Worm (Caenorhabditis elegans): ENCODE results near the gene ZK652.8.

ZK652.8 gene

DNA sequence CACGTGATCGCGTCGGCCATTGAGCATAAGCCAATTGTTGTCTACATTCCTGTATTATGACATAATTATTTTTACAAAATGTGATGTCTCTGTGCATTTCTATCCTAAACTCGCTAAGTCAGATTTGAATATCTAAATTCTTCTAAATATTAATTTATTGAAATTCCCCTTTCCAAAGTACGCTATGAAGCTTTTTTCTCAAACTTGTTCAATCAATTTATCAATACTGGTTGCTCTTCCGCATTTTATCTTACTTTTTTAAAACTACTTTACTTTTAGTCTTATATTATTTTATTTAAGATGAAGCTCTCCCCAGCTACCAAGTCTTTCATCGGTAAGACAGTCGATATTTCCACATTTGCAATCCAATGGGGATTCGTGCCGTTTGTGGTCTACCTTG lies 15.9 kb upstream of the ZK652.8 start, which contains the start of gene tomm-7:
TSS of gene tomm-7 (plus strand) at position 301 of the 400 bp plus-strand sequence.
- TF ChIP-seq unc-62 (GFP tag; optimal IDR thresholded peaks at IDR 0.05) = no peak

DNA sequence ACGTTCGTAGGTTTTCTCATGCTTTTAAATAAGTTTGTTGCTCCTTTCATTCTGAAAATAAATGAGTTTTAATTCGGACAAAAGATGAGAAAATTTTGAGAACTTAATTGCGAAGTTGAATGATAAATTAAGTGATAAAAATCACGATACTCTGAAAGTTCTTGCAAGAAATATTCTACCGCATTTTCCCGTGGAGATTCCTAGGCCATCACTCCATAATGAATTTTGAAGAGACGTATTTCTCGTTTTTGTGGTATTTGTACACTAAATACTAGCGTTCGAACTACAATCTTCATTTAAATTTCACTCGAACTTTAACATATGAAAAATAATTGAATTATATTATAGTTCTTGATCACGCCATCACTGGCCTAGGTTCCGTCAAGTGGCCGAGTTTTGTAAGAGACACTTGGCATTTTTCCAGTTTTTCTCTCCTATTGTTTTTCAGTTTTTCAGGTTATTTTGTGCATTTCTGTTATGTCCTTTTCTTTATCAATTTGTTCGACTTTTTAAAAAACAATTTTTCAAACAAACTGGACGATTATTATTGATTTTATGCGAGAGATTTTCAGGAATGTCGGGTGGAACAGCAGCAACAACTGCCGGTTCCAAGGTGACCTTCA lies 15.1 kb upstream of the ZK652.8 start, which contains the start of the genes coq-5 and ufm-1:
TSS of gene coq-5 (minus strand) at position 51 of the 623 bp plus-strand sequence.
TSS of gene ufm-1 (plus strand) at position 573 of the 623 bp plus-strand sequence.
- TF ChIP-seq unc-62 (GFP tag; optimal IDR thresholded peaks at IDR 0.05) = no peak

DNA sequence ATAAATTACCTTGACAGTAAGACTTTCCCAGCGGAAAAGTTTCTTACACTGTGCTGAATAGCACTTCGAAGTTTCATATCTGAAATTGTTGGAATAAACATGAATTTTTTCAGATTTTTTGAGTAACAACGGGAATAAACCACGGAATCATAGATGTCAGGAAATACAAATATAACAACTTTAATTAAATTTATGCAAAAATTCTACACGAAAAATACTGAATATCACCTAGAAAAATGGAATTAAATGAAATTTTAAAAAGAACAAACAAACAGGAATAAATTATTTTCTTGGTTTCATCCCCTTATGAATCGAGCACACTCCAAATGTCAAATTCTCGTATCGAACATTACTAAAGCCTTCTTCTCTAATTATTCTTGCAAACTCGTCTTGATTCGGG lies 13.7 kb upstream of the ZK652.8 start, which contains the start of gene tag-307:
TSS of gene tag-307 (minus strand) at position 101 of the 400 bp plus-strand sequence.
- no peak for TF ChIP-seq unc-62 (GFP tag; optimal IDR thresholded peaks at IDR 0.05)

DNA sequence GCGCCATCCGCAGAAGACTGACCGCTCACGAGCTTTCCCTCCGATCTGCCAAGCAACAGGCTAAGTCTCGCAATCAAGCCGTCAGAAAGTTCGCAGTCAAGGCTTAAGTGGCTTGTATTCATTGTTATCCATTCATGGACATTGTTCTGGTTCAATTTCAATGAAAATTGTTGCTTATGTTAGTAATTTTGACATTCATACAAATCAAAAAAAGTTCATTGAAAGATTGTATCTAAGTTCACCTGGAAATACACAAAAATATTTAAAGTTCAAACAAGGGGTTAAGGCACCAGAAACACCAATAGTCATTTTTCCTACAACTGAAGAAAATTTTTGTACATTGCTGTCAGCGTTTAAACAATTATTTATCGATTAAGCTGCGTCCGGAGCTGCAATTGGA lies 12.0 kb upstream of the ZK652.8 start:
- no peak for TF ChIP-seq unc-62 (GFP tag; optimal IDR thresholded peaks at IDR 0.05)

DNA sequence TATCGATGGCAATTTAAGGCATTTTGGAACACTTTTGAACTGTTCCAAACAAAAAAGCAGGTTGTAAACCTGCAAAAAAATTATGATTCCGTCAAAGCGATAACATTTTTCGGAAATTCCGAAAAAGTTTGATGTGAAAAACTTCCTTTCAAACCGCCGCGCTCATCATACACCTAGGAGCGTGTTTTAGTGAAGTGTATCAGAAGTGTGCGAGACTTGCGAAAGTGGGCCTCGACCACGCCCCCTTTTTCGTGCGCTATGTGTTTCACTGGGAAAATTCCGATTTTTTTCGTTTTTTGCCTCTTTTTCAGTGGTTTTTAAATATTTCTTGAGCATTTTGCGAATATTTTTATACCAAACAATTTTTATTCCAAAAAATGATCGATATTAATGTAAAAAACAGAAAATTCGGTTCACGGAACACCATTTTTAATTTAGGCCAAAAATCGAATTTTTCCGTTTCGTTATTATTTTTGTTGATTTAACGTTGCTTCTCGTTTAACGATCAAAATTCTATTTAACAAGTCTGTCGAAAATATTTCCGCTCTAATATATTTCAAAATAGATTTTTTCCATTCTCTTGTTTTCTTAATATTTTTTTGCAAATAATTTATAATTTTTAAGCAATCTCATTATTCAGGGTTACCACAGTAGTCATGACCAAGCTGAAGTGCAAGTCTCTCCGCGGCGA lies 11.2 kb upstream of the ZK652.8 start, which contains the start of gene rpl-35:
TSS of gene rpl-35 (plus strand) at position 641 of the 691 bp plus-strand sequence.
- peak; percentile 38 for TF ChIP-seq unc-62 (GFP tag; optimal IDR thresholded peaks at IDR 0.05)

DNA sequence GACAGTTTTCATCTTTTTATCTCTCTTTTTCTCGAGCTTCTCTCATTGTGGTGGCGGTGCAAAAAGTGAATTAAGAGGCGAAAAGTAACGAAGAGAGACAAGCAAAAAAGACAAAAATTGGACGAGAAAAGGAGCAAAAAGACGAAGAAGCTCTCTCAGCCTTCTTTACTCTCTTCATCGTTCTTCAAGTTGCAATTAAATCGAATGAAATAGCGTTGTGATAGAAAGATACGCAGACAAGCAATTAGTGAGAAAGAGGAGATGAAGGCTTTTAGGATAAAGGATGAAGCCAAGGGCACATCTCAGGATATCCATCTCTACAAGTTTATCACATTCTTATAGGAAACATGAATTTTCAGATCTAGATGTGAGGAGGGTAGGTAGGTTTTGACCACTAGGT lies 4.7 kb upstream of the ZK652.8 start:
- no peak for TF ChIP-seq unc-62 (GFP tag; optimal IDR thresholded peaks at IDR 0.05)

DNA sequence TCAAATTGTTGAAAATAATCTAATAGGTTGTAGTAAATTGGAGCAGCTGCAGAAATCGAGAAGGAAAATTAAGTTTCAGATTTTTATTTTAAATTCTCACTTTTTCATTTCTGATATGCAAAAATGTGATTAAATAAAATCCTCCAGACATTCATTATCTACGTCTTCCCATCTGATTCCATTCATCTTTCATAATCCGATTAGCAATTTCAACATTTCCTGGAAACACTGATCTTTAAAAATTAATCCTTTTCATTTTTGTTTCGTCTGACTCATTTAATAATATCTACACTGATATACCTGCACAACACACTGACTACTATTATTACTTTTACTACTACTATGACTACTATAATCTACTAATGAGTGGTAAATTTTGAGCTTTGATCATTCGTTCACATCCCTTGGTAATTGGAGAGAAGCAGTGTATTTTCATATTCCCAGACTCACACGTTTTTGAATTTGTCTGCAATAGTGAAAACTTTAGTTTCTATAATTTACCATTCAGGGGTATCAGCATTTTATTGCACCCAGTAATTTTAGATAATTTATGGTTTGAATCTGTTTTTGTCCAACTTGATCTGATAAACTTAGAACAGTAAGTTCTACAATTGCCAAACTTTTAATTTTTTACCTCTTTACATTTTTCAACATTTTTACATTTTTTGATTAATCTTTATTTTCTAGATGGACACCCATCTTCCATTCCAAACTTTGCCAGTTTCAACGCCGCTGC lies 4.4 kb downstream of the ZK652.8 start, which contains the start of gene ceh-23:
TSS of gene ceh-23 (plus strand) at position 686 of the 736 bp plus-strand sequence.
- no peak for TF ChIP-seq unc-62 (GFP tag; optimal IDR thresholded peaks at IDR 0.05)

DNA sequence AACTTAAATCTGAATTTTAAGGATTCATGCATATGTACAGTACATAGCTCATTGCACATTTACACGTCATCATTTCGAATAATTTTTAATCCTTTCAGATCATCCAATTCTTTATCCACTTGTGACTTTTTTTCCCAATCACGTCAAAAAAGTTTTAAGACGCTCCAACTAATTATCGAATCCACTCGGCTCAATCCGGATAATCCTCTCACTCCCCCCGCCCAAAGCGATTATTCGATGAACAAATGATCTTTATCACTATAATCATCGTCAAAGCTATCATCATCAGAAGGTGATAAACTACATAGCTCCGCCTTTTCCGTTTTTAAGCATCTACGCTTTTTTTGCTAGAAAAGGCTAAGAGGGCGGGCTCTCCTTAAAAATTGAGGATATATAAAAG lies 5.9 kb downstream of the ZK652.8 start:
- no peak for TF ChIP-seq unc-62 (GFP tag; optimal IDR thresholded peaks at IDR 0.05)

DNA sequence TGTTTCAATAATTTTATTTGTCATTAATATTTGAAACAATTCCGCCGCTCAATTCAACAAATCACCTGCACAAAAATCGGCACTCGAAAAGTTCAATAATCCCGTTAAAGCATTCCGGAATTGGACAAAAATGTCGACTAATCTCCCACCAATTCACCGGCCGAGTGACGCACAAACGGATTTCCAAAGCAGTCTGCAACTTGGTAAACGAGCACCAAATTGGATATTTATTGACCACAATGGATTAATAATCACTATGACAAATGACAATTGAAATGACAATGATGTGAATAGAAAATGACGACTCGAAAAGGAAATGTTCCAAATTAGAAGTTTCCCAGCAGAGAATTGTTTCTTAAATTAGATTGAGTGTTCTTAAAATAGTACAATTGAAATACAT lies 7.8 kb downstream of the ZK652.8 start:
- no peak for TF ChIP-seq unc-62 (GFP tag; optimal IDR thresholded peaks at IDR 0.05)

DNA sequence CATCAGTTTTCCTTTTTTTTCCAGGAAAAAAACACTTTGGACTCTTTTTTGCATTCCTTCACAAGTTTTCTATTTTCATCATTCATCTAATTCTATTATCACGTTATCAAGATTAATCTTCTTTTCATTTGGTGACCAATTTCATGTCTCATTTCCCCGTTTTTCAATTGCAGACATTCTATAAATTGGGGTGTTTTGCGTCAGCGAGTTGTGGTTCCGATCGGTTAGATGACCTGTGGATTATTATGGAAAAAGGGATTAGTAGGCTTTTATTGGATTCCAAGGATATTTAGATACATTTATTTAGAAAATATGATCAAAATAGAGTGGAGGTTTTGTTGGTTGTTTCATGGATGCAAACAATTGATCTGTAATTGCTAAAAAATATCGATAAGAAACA lies 8.6 kb downstream of the ZK652.8 start:
- no peak for TF ChIP-seq unc-62 (GFP tag; optimal IDR thresholded peaks at IDR 0.05)

DNA sequence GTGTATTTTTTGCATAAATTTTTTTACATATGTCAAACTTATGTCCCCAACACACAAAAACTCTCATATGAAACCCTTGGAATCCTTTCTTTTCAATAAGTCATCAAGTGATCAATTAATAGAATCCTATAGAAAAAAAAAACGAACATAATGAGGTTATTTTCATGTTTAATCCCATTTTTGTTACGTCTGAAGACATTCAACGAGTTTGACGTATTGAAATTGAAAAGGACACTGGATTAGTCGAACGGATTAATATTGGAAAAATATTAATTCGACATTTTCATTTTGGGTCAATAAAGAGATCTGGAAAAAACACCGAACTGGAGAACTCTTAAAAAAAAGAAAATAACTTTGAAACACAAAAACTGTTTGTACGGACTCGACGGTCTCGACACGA lies 11.0 kb downstream of the ZK652.8 start:
- TF ChIP-seq unc-62 (GFP tag; optimal IDR thresholded peaks at IDR 0.05) = no peak

DNA sequence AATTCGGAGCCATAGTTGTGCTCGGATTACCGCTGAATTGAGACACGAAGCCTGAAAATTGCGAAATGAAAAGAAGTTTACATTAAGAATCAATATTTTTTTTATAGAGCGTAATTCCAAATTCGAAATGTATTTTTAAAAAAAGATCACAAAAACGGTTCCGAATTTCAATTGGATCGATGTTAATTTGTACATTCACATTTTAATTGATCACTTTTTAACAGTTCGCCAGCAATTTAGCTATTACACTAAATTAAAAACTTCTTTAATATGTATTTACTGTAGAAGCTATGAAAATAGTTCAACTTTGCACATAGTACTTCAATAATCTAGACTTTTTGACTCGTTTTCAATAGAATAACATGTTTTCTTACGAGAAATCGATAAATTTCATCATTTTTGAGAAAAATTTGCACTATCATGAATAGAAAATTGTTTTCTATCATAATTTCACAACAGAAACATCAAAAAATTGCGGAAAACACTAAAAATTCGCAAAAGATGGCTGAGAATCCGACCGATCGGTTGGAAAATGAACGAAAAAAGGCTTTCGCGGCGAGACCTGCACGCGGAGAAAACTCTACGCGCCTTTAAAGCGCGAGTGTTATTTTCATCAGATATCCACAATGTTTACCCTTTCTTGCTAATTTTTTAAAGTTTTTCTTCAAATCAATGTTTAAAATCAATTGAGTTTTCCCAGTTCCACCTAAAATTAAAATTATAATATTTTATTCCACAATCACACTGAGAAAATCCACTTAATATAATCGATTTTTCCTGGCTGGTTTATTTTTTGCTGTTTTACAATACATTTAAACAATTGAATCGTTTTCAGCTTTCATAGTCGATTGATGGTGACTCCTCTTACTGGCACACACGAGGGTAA lies 14.6 kb downstream of the ZK652.8 start, which contains the start of the genes egl-45 and kcmf-1:
TSS of gene egl-45 (minus strand) at position 51 of the 886 bp plus-strand sequence.
TSS of gene kcmf-1 (plus strand) at position 836 of the 886 bp plus-strand sequence.
- no peak for TF ChIP-seq unc-62 (GFP tag; optimal IDR thresholded peaks at IDR 0.05)

DNA sequence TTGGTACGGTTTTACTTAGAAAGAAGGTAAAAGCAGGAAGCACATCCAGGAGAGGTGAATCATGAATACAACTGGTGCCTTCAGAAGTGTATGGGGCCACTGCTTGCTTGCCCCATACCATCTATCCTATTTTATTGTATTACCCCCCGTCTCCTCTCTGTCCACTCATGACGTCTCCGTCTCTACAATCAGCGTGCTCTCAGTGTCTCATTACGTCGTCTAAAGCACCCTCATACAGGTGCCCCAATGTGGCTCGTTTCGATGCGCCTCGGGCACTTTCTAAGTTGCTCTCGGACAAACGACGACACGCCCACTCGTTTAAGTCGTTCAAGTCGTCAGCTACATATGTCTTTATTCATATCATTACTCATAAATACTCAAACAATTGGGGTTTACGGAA lies 19.4 kb downstream of the ZK652.8 start:
- TF ChIP-seq unc-62 (GFP tag; optimal IDR thresholded peaks at IDR 0.05) = no peak

DNA sequence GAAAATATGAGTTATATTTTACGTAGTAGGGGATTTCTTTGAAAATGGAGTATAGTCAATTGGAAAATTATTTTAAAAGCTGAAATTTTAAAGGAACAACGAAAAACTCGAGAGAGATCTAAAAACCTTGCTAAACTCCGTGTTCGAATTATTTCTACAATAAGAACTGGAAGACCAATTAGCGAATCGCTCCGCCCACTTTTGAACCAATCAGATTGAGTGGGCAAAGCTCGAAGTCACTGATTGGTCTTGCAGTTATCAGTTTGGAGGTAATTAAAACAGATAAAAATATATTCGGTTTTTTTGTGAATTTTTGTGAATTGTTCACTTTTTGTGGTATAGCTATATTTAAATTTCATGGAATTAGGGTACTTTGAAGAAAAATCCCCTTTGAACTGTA lies 20.2 kb downstream of the ZK652.8 start:
- TF ChIP-seq unc-62 (GFP tag; optimal IDR thresholded peaks at IDR 0.05) = no peak

DNA sequence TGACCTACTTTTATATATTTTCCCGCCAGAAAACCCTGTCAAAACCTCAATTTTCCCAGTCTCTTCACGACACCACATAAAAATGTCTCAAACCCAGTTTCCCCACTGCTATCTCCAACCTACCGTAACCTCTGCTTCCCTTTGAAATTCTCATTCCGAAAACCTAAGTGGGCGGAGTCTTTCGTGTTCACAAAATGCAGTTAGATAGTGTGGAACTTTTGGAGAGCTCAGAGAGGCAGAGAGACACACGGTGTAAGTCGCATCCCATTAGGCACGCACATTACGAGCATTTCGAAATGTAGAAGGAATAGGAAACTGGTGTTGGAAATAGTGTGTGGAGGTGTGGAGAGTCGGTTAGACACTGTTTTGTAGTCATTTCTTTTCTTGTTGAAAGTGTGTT lies 23.6 kb downstream of the ZK652.8 start:
- no peak for TF ChIP-seq unc-62 (GFP tag; optimal IDR thresholded peaks at IDR 0.05)
